Worm (Caenorhabditis elegans): ENCODE measurements around the gene C47D12.2.
A peak's percentile ranks its signal among the peaks of the same experiment; 100 is the strongest.

The C47D12.2 gene

DNA sequence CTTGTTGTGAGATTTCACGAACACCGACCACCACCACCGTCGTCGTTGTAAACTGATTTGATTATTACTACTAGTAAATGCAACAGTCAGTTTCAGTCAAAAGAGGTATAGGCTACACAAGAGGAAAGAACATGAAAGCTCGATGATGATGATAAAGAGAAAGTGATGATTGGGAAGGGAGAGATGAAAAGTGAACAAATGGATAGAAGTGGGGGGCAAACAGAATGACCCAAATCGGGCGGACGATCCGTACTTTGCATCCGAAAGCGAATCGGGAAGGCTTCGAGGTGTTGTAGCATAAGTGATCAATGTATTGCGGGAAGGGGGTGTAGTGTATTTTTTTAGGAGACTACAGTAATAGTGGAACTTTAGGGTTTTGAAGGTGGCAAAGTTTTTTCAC, 34.7 kb downstream of the C47D12.2 start:
- TF ChIP-seq nhr-28 (tag; optimal IDR thresholded peaks at IDR 0.05) (peak; percentile 78), nhr-102 (tag; optimal IDR thresholded peaks at IDR 0.05) (no peak), nhr-6 (tag; optimal IDR thresholded peaks at IDR 0.05) (no peak)

DNA sequence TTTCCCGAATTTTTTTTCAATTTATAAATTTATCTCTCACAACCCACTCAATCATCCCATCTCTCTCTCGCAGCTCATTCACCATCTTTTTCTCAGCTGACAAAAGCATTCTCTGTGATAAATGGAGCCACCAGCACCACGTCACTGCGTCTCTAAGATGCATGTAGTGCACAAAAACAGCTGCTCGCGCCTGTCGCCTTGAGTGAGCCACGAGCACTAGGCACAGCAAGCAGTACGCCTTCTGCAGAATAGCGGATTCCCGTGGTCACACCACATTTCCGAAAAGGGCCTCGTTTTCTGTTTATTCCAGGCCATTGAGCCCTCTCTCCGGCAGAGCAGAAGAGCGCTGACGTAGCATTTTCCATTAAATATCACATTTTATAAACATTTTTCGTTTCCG, 37.5 kb downstream of the C47D12.2 start, which contains the start of gene F13D12.10:
Gene F13D12.10, plus strand, starts transcription at position 231 of the 400 bp plus-strand sequence.
- TF ChIP-seq nhr-42 (GFP tag; IDR thresholded peaks at IDR 0.05) (no peak), set-16 (GFP tag; IDR thresholded peaks at IDR 0.05) (peak; percentile 49), hif-1 (tag; optimal IDR thresholded peaks at IDR 0.05) (peak in 1 of 2 experiments; percentile 34), sdz-12 (GFP tag; optimal IDR thresholded peaks at IDR 0.05) (no peak), hmg-1.1 (GFP tag; IDR thresholded peaks at IDR 0.05) (peak; percentile 35; the same call in 1 of the 2 replicates), spr-1 (tag; optimal IDR thresholded peaks at IDR 0.05) (peak; percentile 3), mdl-1 (tag; optimal IDR thresholded peaks at IDR 0.05) (peak in 1 of 2 experiments; percentile 27), hlh-11 (tag; optimal IDR thresholded peaks at IDR 0.05) (peak; percentile 75), mes-2 (tag; optimal IDR thresholded peaks at IDR 0.05; ENCODE audit: poor library complexity, severe bottlenecking) (no peak), daf-16 (GFP tag; optimal IDR thresholded peaks at IDR 0.05) (peak in 1 of 2 experiments; percentile 60), daf-16 (tag; optimal IDR thresholded peaks at IDR 0.05) (no peak), nhr-11 (tag; optimal IDR thresholded peaks at IDR 0.05) (peak; percentile 59), lsy-2 (tag; optimal IDR thresholded peaks at IDR 0.05) (peak in 1 of 2 experiments; percentile 21), hlh-30 (tag; optimal IDR thresholded peaks at IDR 0.05; ENCODE audit: insufficient read depth) (peak; percentile 62), ceh-20 (GFP tag; IDR thresholded peaks at IDR 0.05) (peak; percentile 17; the same call in 1 of the 2 replicates), aha-1 (tag) (peak; percentile 31)

DNA sequence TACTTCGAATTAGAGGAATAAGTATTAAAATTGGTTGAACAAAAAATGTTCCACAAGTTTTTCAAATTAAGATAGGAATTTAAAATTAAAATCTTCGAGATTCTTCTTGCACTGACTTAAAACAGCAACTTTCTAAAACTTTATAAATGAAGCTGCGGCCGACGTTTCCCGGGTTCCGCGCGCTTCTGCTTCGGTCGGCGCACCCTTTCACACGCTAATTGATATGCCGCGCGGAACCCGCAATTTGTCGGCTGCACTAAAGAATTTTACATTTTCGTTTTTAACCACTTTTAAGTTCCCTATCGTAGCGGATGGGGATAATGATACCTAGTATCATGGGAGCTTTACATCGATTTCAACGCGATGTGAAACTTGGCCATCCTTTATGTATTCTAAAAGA, 38.6 kb downstream of the C47D12.2 start:
- no peak for TF ChIP-seq fkh-10 (GFP tag; optimal IDR thresholded peaks at IDR 0.05)
- TF ChIP-seq attf-4 (tag; optimal IDR thresholded peaks at IDR 0.05), result no peak
- TF ChIP-seq snpc-4 (tag; optimal IDR thresholded peaks at IDR 0.05), result peak; percentile 56

DNA sequence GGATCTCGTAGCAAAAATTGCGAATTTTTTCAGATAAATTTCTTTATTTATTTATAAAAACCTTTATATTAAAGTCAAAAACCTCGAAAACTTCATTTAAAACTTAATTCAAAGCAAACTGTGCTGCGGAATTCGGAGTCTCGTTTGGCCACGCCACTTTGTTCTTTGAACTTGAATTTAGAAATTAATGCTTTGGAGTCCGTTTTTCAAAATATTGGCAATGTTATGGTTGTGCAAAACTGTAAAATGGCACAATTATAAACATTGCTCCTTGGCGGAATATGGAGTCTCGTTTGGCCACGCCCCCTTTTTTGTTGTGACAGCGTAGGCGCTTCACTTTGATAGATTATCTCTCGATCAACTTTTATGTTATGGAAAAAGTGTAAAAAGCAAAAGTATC, 43.4 kb downstream of the C47D12.2 start:
- TF ChIP-seq T20F7.1 (GFP tag; optimal IDR thresholded peaks at IDR 0.05) (peak; percentile 91), nhr-6 (tag; optimal IDR thresholded peaks at IDR 0.05) (no peak), Y48G9A.11 (GFP tag; IDR thresholded peaks at IDR 0.05) (peak; percentile 76), ztf-7 (tag; optimal IDR thresholded peaks at IDR 0.05) (no peak), spr-3 (GFP tag; optimal IDR thresholded peaks at IDR 0.05) (peak; percentile 93), spr-1 (tag; optimal IDR thresholded peaks at IDR 0.05) (peak; percentile 95), F26F4.8 (GFP tag; conservative IDR thresholded peaks at IDR 0.05) (no peak), nhr-42 (GFP tag; IDR thresholded peaks at IDR 0.05) (no peak), fkh-10 (GFP tag; optimal IDR thresholded peaks at IDR 0.05) (no peak)

DNA sequence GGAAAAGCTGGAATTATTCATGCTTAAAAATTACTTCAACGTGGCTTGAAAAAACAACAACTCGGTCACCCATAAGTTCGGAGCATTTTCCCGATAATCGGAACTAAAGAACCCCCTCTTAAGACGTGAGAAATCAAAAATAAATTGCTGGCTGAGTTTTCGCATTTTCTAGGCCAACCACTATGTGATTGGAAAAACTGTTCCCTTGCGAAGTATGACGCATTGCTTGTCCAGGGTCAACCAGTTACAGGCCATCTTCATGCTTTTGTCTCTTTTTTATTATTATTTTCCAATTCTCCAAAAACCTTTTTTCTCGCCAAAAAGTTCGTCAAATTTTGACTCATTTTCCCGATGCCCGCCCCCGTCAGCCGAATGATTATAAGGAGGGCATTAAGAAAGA, 44.0 kb downstream of the C47D12.2 start, which contains the start of gene F13D12.3:
Gene F13D12.3, plus strand, starts transcription at position 301 of the 400 bp plus-strand sequence.
- TF ChIP-seq egl-43 (GFP tag; IDR thresholded peaks at IDR 0.05) (no peak), aha-1 (tag) (peak; percentile 21), rbr-2 (tag; optimal IDR thresholded peaks at IDR 0.05) (no peak)

DNA sequence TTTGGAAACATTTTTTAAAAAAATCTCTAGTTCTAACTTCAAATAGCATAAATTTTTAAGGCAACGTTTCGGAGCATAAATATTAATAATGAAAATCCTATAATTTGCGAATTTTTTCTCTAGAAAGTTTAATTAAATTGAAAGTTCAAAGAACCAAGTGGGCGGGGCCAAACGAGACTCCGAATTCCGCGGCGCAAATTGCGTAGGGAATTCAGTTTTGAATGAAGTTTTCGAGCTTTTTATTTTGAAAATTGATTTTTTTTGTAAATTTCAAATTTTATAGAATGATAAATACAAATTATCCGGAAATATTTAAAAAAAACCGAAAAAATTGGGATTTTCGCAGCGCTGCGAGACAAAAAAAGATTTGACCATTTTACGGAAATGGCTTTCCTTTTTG, 44.7 kb downstream of the C47D12.2 start:
- TF ChIP-seq dpl-1 (GFP tag; optimal IDR thresholded peaks at IDR 0.05) (no peak), ZK546.5 (tag; optimal IDR thresholded peaks at IDR 0.05) (no peak), ctbp-1 (GFP tag; IDR thresholded peaks at IDR 0.05) (no peak), nhr-10 (tag; optimal IDR thresholded peaks at IDR 0.05) (no peak), Y48G9A.11 (GFP tag; IDR thresholded peaks at IDR 0.05) (peak; percentile 71), lin-38 (GFP tag; IDR thresholded peaks at IDR 0.05) (no peak), php-3 (GFP tag; IDR thresholded peaks at IDR 0.05) (no peak), skn-1 (tag; optimal IDR thresholded peaks at IDR 0.05) (no peak), spr-1 (tag; optimal IDR thresholded peaks at IDR 0.05) (peak; percentile 89), spr-3 (GFP tag; optimal IDR thresholded peaks at IDR 0.05) (peak; percentile 77), pqm-1 (tag; optimal IDR thresholded peaks at IDR 0.05) (no peak), T20F7.1 (GFP tag; optimal IDR thresholded peaks at IDR 0.05) (peak; percentile 87), zfp-3 (GFP tag; conservative IDR thresholded peaks at IDR 0.05) (no peak), mes-2 (tag; optimal IDR thresholded peaks at IDR 0.05; ENCODE audit: poor library complexity, severe bottlenecking) (no peak), ceh-44 (GFP tag; IDR thresholded peaks at IDR 0.05) (no peak), Y75B8A.6 (GFP tag; IDR thresholded peaks at IDR 0.05) (no peak), daf-8 (GFP tag; IDR thresholded peaks at IDR 0.05) (no peak), snpc-4 (tag; optimal IDR thresholded peaks at IDR 0.05) (no peak), attf-4 (tag; optimal IDR thresholded peaks at IDR 0.05) (no peak), ceh-82 (tag; optimal IDR thresholded peaks at IDR 0.05) (no peak)
